Worm (Caenorhabditis elegans): Measurements from ENCODE around the gene fbxc-50.
"Not testable (repeated sequence)": the region's sequence is repeated elsewhere in the genome, so short reads cannot be mapped to it uniquely, and the experiment has no call there.

fbxc-50 gene

ce11 chrII:3248043-3248718 lies at the start of gene fbxc-50, which contains the start of gene C17F4.2:
Gene fbxc-50, minus strand, starts transcription at chrII:3248123.
Gene C17F4.2, plus strand, starts transcription at chrII:3248668.
- TF ChIP-seq hmg-4 (GFP tag; optimal IDR thresholded peaks at IDR 0.05) (no peak), hmbx-1 (tag; optimal IDR thresholded peaks at IDR 0.05) (no peak), pes-1 (GFP tag; IDR thresholded peaks at IDR 0.05) (no peak), F13C5.2 (tag; optimal IDR thresholded peaks at IDR 0.05) (no peak), sea-1 (GFP tag; conservative IDR thresholded peaks at IDR 0.05) (no peak), tbx-37 (GFP tag; conservative IDR thresholded peaks at IDR 0.05) (no peak), hnd-1 (tag; optimal IDR thresholded peaks at IDR 0.05) (no peak), tra-4 (tag; optimal IDR thresholded peaks at IDR 0.05) (no peak), B0310.2 (tag; optimal IDR thresholded peaks at IDR 0.05) (no peak), ets-7 (tag; optimal IDR thresholded peaks at IDR 0.05) (no peak), ama-1 (optimal IDR thresholded peaks at IDR 0.05) (no peak)

ce11 chrII:3296644-3297043 lies 48.7 kb upstream of the fbxc-50 start, which contains the start of gene btb-16:
Gene btb-16, plus strand, starts transcription at chrII:3296883.
- no peak for TF ChIP-seq hmbx-1 (tag; optimal IDR thresholded peaks at IDR 0.05)
- no peak for TF ChIP-seq ceh-13 (GFP tag; optimal IDR thresholded peaks at IDR 0.05)
- no peak for TF ChIP-seq flt-1 (GFP tag; IDR thresholded peaks at IDR 0.05)
- TF ChIP-seq sea-1 (GFP tag; conservative IDR thresholded peaks at IDR 0.05) = no peak
- no peak for TF ChIP-seq pes-1 (GFP tag; IDR thresholded peaks at IDR 0.05)
- no peak for TF ChIP-seq hnd-1 (tag; optimal IDR thresholded peaks at IDR 0.05)
- TF ChIP-seq ceh-36 (tag; optimal IDR thresholded peaks at IDR 0.05) = no peak
- TF ChIP-seq tra-4 (tag; optimal IDR thresholded peaks at IDR 0.05) = no peak
- TF ChIP-seq hmg-4 (GFP tag; optimal IDR thresholded peaks at IDR 0.05) = no peak
- no peak for TF ChIP-seq tbx-11 (GFP tag; IDR thresholded peaks at IDR 0.05)
- no peak for TF ChIP-seq tbx-37 (GFP tag; conservative IDR thresholded peaks at IDR 0.05)
- no peak for TF ChIP-seq ama-1 (optimal IDR thresholded peaks at IDR 0.05)
- TF ChIP-seq B0310.2 (tag; optimal IDR thresholded peaks at IDR 0.05) = no peak
- TF ChIP-seq aly-1 (tag; optimal IDR thresholded peaks at IDR 0.05) = no peak
- TF ChIP-seq ets-7 (tag; optimal IDR thresholded peaks at IDR 0.05) = no peak
- TF ChIP-seq F13C5.2 (tag; optimal IDR thresholded peaks at IDR 0.05) = no peak
- TF ChIP-seq scrt-1 (GFP tag; IDR thresholded peaks at IDR 0.05) = no peak

- TF ChIP-seq B0310.2 (tag; optimal IDR thresholded peaks at IDR 0.05) = no peak
- no peak for TF ChIP-seq ets-7 (tag; optimal IDR thresholded peaks at IDR 0.05)
- no peak for TF ChIP-seq pes-1 (GFP tag; IDR thresholded peaks at IDR 0.05)
- no peak for TF ChIP-seq tbx-11 (GFP tag; IDR thresholded peaks at IDR 0.05)
- no peak for TF ChIP-seq F13C5.2 (tag; optimal IDR thresholded peaks at IDR 0.05)
Measured at ce11 chrII:3295193-3295592, 47.3 kb upstream of the fbxc-50 start, which contains the start of gene btb-17. Gene btb-17, plus strand, starts transcription at chrII:3295405.

ce11 chrII:3290544-3290943 lies 42.6 kb upstream of the fbxc-50 start, which contains the start of gene F39E9.14:
Gene F39E9.14, minus strand, starts transcription at chrII:3290644.
- TF ChIP-seq ceh-36 (tag; optimal IDR thresholded peaks at IDR 0.05); F13C5.2 (tag; optimal IDR thresholded peaks at IDR 0.05); scrt-1 (GFP tag; IDR thresholded peaks at IDR 0.05): not testable (repeated sequence)

- TF ChIP-seq sea-1 (GFP tag; conservative IDR thresholded peaks at IDR 0.05) = no peak
- no peak for TF ChIP-seq flt-1 (GFP tag; IDR thresholded peaks at IDR 0.05)
- TF ChIP-seq tra-4 (tag; optimal IDR thresholded peaks at IDR 0.05) = no peak
- TF ChIP-seq ceh-36 (tag; optimal IDR thresholded peaks at IDR 0.05) = no peak
- TF ChIP-seq F13C5.2 (tag; optimal IDR thresholded peaks at IDR 0.05) = no peak
- no peak for TF ChIP-seq hnd-1 (tag; optimal IDR thresholded peaks at IDR 0.05)
- no peak for TF ChIP-seq ets-7 (tag; optimal IDR thresholded peaks at IDR 0.05)
- TF ChIP-seq tbx-37 (GFP tag; conservative IDR thresholded peaks at IDR 0.05) = no peak
Measured at ce11 chrII:3287073-3287472, 39.1 kb upstream of the fbxc-50 start, which contains the start of gene sri-63. Gene sri-63, plus strand, starts transcription at chrII:3287373.

- no peak for TF ChIP-seq aly-1 (tag; optimal IDR thresholded peaks at IDR 0.05)
- TF ChIP-seq hnd-1 (tag; optimal IDR thresholded peaks at IDR 0.05) = no peak
- TF ChIP-seq tbx-11 (GFP tag; IDR thresholded peaks at IDR 0.05) = no peak
- no peak for TF ChIP-seq scrt-1 (GFP tag; IDR thresholded peaks at IDR 0.05)
- no peak for TF ChIP-seq sea-1 (GFP tag; conservative IDR thresholded peaks at IDR 0.05)
- TF ChIP-seq ama-1 (optimal IDR thresholded peaks at IDR 0.05) = no peak
- no peak for TF ChIP-seq hmg-4 (GFP tag; optimal IDR thresholded peaks at IDR 0.05)
- TF ChIP-seq ceh-36 (tag; optimal IDR thresholded peaks at IDR 0.05) = no peak
- TF ChIP-seq flt-1 (GFP tag; IDR thresholded peaks at IDR 0.05) = no peak
Measured at ce11 chrII:3284558-3284957, 36.6 kb upstream of the fbxc-50 start, which contains the start of gene scl-15. Gene scl-15, minus strand, starts transcription at chrII:3284658.

ce11 chrII:3282353-3282752 lies 34.4 kb upstream of the fbxc-50 start, which contains the start of gene nep-13:
Gene nep-13, plus strand, starts transcription at chrII:3282653.
- no peak for TF ChIP-seq ceh-36 (tag; optimal IDR thresholded peaks at IDR 0.05)
- TF ChIP-seq scrt-1 (GFP tag; IDR thresholded peaks at IDR 0.05) = no peak

ce11 chrII:3278634-3279033 lies 30.7 kb upstream of the fbxc-50 start, which contains the start of gene wht-4:
Gene wht-4, plus strand, starts transcription at chrII:3278934.
- TF ChIP-seq tbx-37 (GFP tag; conservative IDR thresholded peaks at IDR 0.05) (no peak), flt-1 (GFP tag; IDR thresholded peaks at IDR 0.05) (no peak), tra-4 (tag; optimal IDR thresholded peaks at IDR 0.05) (no peak), ceh-13 (GFP tag; optimal IDR thresholded peaks at IDR 0.05) (no peak), scrt-1 (GFP tag; IDR thresholded peaks at IDR 0.05) (no peak), ceh-36 (tag; optimal IDR thresholded peaks at IDR 0.05) (no peak), B0310.2 (tag; optimal IDR thresholded peaks at IDR 0.05) (no peak), tbx-11 (GFP tag; IDR thresholded peaks at IDR 0.05) (no peak), ets-7 (tag; optimal IDR thresholded peaks at IDR 0.05) (no peak), hmbx-1 (tag; optimal IDR thresholded peaks at IDR 0.05) (no peak), pes-1 (GFP tag; IDR thresholded peaks at IDR 0.05) (no peak), hnd-1 (tag; optimal IDR thresholded peaks at IDR 0.05) (no peak), F13C5.2 (tag; optimal IDR thresholded peaks at IDR 0.05) (no peak), sea-1 (GFP tag; conservative IDR thresholded peaks at IDR 0.05) (no peak), ama-1 (optimal IDR thresholded peaks at IDR 0.05) (no peak), aly-1 (tag; optimal IDR thresholded peaks at IDR 0.05) (no peak), hmg-4 (GFP tag; optimal IDR thresholded peaks at IDR 0.05) (no peak)
